Worm (Caenorhabditis elegans) whole organism, L2 larva: ENCODE data around the gene ZK228.13.
A peak's percentile ranks its signal among the peaks of the same experiment; 100 is the strongest.

Experiments
- C34F6.9 ChIP-seq: fragments of 150-350 bp; optimal IDR thresholded peaks from 2 replicates; lab custom pipeline; 2014; ENCODE audit warnings: missing biosample characterization, missing genetic modification characterization
- F13H6.1 ChIP-seq: sonication (generic microtip); optimal IDR thresholded peaks from 2 replicates; lab custom pipeline; 2016; ENCODE audit warnings: missing genetic modification characterization, missing compliant biosample characterization
- R02D3.7 ChIP-seq: fragments of 150-350 bp; optimal IDR thresholded peaks from 2 replicates; lab custom pipeline; 2014; ENCODE audit warnings: missing biosample characterization, missing genetic modification characterization
- Y55F3AM.14 ChIP-seq: fragments of 200-800 bp; sonication (Bioruptor generic); optimal IDR thresholded peaks from 2 replicates; lab custom pipeline; 2018; ENCODE audit warnings: mild to moderate bottlenecking, missing genetic modification characterization, missing compliant biosample characterization
- ZK546.5 ChIP-seq: sonication (generic microtip); optimal IDR thresholded peaks from 2 replicates; lab custom pipeline; 2017; ENCODE audit warnings: missing biosample characterization, missing genetic modification characterization
- alr-1 ChIP-seq: fragments of 150-350 bp; optimal IDR thresholded peaks from 2 replicates; lab custom pipeline; 2014; ENCODE audit warnings: missing biosample characterization, missing genetic modification characterization
- aly-2 ChIP-seq: fragments of 150-350 bp; optimal IDR thresholded peaks from 2 replicates; lab custom pipeline; 2014; ENCODE audit warnings: missing biosample characterization, missing genetic modification characterization
- ama-1 ChIP-seq: fragments of 150-350 bp; optimal IDR thresholded peaks from 2 replicates; lab custom pipeline; 2018; ENCODE audit warnings: inconsistent platforms
- blmp-1 ChIP-seq: sonication (generic microtip); optimal IDR thresholded peaks from 2 replicates; lab custom pipeline; 2017; ENCODE audit warnings: missing genetic modification characterization, mild to moderate bottlenecking, missing compliant biosample characterization, antibody characterized with exemption, moderate library complexity; ENCODE audit not compliant: insufficient read depth
- ceh-16 ChIP-seq: fragments of 150-350 bp; optimal IDR thresholded peaks from 2 replicates; lab custom pipeline; 2014; ENCODE audit warnings: missing biosample characterization, missing genetic modification characterization
- ceh-82 ChIP-seq: fragments of 150-350 bp; optimal IDR thresholded peaks from 2 replicates; lab custom pipeline; 2014; ENCODE audit warnings: missing biosample characterization, missing genetic modification characterization
- crh-2 ChIP-seq: sonication (generic microtip); optimal IDR thresholded peaks from 2 replicates; lab custom pipeline; 2017; ENCODE audit warnings: missing biosample characterization, missing genetic modification characterization
- dmd-4 ChIP-seq: sonication (generic microtip); optimal IDR thresholded peaks from 2 replicates; lab custom pipeline; 2017; ENCODE audit warnings: missing biosample characterization, missing genetic modification characterization
- elt-1 ChIP-seq: fragments of 150-350 bp; optimal IDR thresholded peaks from 2 replicates; lab custom pipeline; 2014; ENCODE audit warnings: missing biosample characterization, missing genetic modification characterization
- elt-3 ChIP-seq: sonication (generic microtip); optimal IDR thresholded peaks from 2 replicates; lab custom pipeline; 2017; ENCODE audit warnings: missing biosample characterization, missing genetic modification characterization
- fos-1 ChIP-seq: fragments of 150-350 bp; optimal IDR thresholded peaks from 2 replicates; lab custom pipeline; 2014; ENCODE audit warnings: missing biosample characterization, missing genetic modification characterization
- gmeb-1 ChIP-seq: fragments of 150-350 bp; optimal IDR thresholded peaks from 2 replicates; lab custom pipeline; 2014; ENCODE audit warnings: missing biosample characterization, missing genetic modification characterization
- lin-13 ChIP-seq: fragments of 150-350 bp; optimal IDR thresholded peaks from 2 replicates; lab custom pipeline; 2014; ENCODE audit warnings: missing biosample characterization, missing genetic modification reagents, missing genetic modification characterization
- lin-39 ChIP-seq: fragments of 150-350 bp; optimal IDR thresholded peaks from 2 replicates; lab custom pipeline; 2014; ENCODE audit warnings: missing biosample characterization, missing genetic modification reagents, missing genetic modification characterization
- lsy-2 ChIP-seq, 2 experiments: fragments of 150-350 bp in 1 of 2; sonication (generic microtip) in 1 of 2; optimal IDR thresholded peaks; 2 replicates each; lab custom pipeline; 2014 to 2017; ENCODE audit warnings: missing biosample characterization in 2 of 2, missing genetic modification characterization in 2 of 2
- mab-5 ChIP-seq: fragments of 150-350 bp; optimal IDR thresholded peaks from 2 replicates; lab custom pipeline; 2014; ENCODE audit warnings: missing biosample characterization, missing genetic modification characterization
- mbf-1 ChIP-seq: sonication (generic microtip); optimal IDR thresholded peaks from 2 replicates; lab custom pipeline; 2017; ENCODE audit warnings: missing biosample characterization, missing genetic modification characterization
- nhr-10 ChIP-seq: sonication (generic microtip); optimal IDR thresholded peaks from 2 replicates; lab custom pipeline; 2017; ENCODE audit warnings: missing biosample characterization, missing genetic modification characterization
- nhr-12 ChIP-seq: fragments of 150-350 bp; optimal IDR thresholded peaks from 2 replicates; lab custom pipeline; 2014; ENCODE audit warnings: missing biosample characterization, missing genetic modification characterization
- nhr-129 ChIP-seq: fragments of 150-350 bp; optimal IDR thresholded peaks from 2 replicates; lab custom pipeline; 2014; ENCODE audit warnings: missing biosample characterization, missing genetic modification characterization
- nhr-23 ChIP-seq: fragments of 150-350 bp; optimal IDR thresholded peaks from 2 replicates; lab custom pipeline; 2014; ENCODE audit warnings: missing biosample characterization, missing genetic modification reagents, missing genetic modification characterization
- nhr-25 ChIP-seq: fragments of 150-350 bp; sonication (generic microtip); optimal IDR thresholded peaks from 3 replicates; lab custom pipeline; 2014; ENCODE audit warnings: missing biosample characterization, missing genetic modification characterization
- nhr-77 ChIP-seq: fragments of 150-350 bp; optimal IDR thresholded peaks from 2 replicates; lab custom pipeline; 2014; ENCODE audit warnings: missing biosample characterization, missing genetic modification characterization
- peb-1 ChIP-seq: fragments of 150-350 bp; optimal IDR thresholded peaks from 2 replicates; lab custom pipeline; 2014; ENCODE audit warnings: missing biosample characterization, missing genetic modification characterization
- sem-4 ChIP-seq: fragments of 150-350 bp; optimal IDR thresholded peaks from 2 replicates; lab custom pipeline; 2014; ENCODE audit warnings: missing biosample characterization, missing genetic modification reagents, missing genetic modification characterization
- skn-1 ChIP-seq: sonication (generic microtip); optimal IDR thresholded peaks from 2 replicates; lab custom pipeline; 2017; ENCODE audit warnings: missing biosample characterization, missing genetic modification characterization
- sma-3 ChIP-seq: sonication (generic microtip); optimal IDR thresholded peaks from 2 replicates; lab custom pipeline; 2016; ENCODE audit warnings: missing genetic modification reagents, missing genetic modification characterization, missing compliant biosample characterization
- snpc-4 ChIP-seq: fragments of 150-350 bp; optimal IDR thresholded peaks from 2 replicates; lab custom pipeline; 2014; ENCODE audit warnings: missing biosample characterization, missing genetic modification characterization
- unc-62 ChIP-seq: fragments of 150-350 bp; optimal IDR thresholded peaks from 2 replicates; lab custom pipeline; 2014; ENCODE audit warnings: missing biosample characterization, missing genetic modification reagents, missing genetic modification characterization
- ztf-11 ChIP-seq: sonication (generic microtip); optimal IDR thresholded peaks from 2 replicates; lab custom pipeline; 2017; ENCODE audit warnings: missing biosample characterization, missing genetic modification characterization
- ztf-4 ChIP-seq: fragments of 150-350 bp; optimal IDR thresholded peaks from 2 replicates; lab custom pipeline; 2014; ENCODE audit warnings: missing biosample characterization, missing genetic modification characterization

Gene ZK228.13

DNA sequence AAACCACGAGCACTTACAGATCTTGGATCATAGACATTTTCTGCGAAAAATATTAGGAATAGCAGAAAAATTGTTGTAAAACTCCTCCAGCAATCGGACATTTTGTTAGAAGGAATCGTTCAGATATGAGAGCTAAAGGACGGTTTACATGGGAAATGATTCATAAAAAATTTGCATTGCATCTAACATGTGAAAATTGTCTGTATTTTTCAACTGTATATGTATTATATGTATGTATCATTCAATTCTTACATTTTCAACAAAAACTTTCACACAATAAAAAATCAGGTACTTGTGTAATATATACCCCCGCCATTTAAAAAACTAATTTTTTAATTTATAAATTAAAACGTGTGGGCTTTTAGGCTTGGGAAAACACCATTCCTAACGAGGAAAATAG lies at the start of gene ZK228.13:
ZK228.13 (minus strand) TSS at position 101 of the 400 bp plus-strand sequence.
- TF ChIP-seq alr-1 (tag; lab: Kevin White, UChicago), result no peak
- TF ChIP-seq ztf-11, result no peak
- TF ChIP-seq ama-1 (lab: Kevin White, UChicago), result no peak
- TF ChIP-seq ZK546.5 (tag; lab: Kevin White, UChicago), result no peak
- no peak for TF ChIP-seq fos-1 (tag; lab: Kevin White, UChicago)

- peak; percentile 52 for TF ChIP-seq fos-1 (tag; lab: Kevin White, UChicago)
- TF ChIP-seq nhr-129 (tag; lab: Kevin White, UChicago), result no peak
- no peak for TF ChIP-seq ztf-4 (tag; lab: Kevin White, UChicago)
- TF ChIP-seq dmd-4, result no peak
- no peak for TF ChIP-seq mbf-1 (tag; lab: Kevin White, UChicago)
Observed at ce11 chrV:18516496-18516895, 48.5 kb upstream of the ZK228.13 start, which contains the start of gene hmit-1.1. Gene hmit-1.1 (plus strand): TSS chrV:18516789.

ce11 chrV:18511847-18512246 lies 43.9 kb upstream of the ZK228.13 start:
- TF ChIP-seq F13H6.1 (tag; lab: Kevin White, UChicago), result no peak
- TF ChIP-seq elt-3 (tag; lab: Kevin White, UChicago), result no peak
- TF ChIP-seq C34F6.9 (tag; lab: Kevin White, UChicago), result no peak
- no peak for TF ChIP-seq skn-1 (tag; lab: Kevin White, UChicago)
- TF ChIP-seq ceh-16 (tag; lab: Kevin White, UChicago), result no peak
- TF ChIP-seq nhr-12 (tag; lab: Kevin White, UChicago), result no peak
- no peak for TF ChIP-seq mab-5 (tag; lab: Kevin White, UChicago)
- no peak for TF ChIP-seq nhr-10 (tag; lab: Kevin White, UChicago)
- TF ChIP-seq Y55F3AM.14 (GFP tag; lab: Kevin White, UChicago), result no peak
- TF ChIP-seq unc-62 (GFP tag; lab: Kevin White, UChicago), result no peak
- no peak for TF ChIP-seq lin-13 (GFP tag; lab: Kevin White, UChicago)
- TF ChIP-seq alr-1 (tag; lab: Kevin White, UChicago), result no peak
- no peak for TF ChIP-seq ceh-82
- no peak for TF ChIP-seq aly-2 (tag; lab: Kevin White, UChicago)

DNA sequence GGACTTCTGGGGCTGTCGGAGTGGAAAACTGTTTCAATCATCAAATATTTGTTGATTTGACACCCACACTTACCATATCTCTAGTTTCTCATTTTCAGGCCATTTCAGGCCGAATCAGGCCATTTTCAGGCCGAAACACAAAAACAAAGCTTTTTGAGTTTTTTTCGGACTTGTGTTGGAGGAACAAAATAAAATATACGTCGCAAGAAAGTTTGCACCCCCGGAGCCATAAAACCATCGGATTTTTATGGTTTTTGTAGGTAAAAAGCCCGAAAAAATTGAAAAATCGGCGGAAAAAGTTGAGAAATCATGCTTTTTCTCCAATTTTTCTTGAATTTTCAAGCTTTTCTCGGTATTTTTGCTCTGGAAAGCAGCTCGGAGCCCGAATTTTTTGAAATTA lies 40.6 kb upstream of the ZK228.13 start, which contains the start of gene Y51A2D.1:
Y51A2D.1 (plus strand) TSS at position 301 of the 400 bp plus-strand sequence.
- TF ChIP-seq snpc-4 (tag; lab: Kevin White, UChicago) (no peak), peb-1 (tag; lab: Kevin White, UChicago) (no peak), ceh-16 (tag; lab: Kevin White, UChicago) (no peak), ceh-82 (no peak), nhr-77 (no peak), blmp-1 (tag; lab: Kevin White, UChicago) (no peak), lsy-2 (tag; optimal IDR thresholded peaks at IDR 0.05; lab: Kevin White, UChicago) (no peak), elt-1 (tag; lab: Kevin White, UChicago) (no peak), aly-2 (tag; lab: Kevin White, UChicago) (no peak), C34F6.9 (tag; lab: Kevin White, UChicago) (no peak), nhr-25 (no peak), unc-62 (GFP tag; lab: Kevin White, UChicago) (no peak), gmeb-1 (tag; lab: Kevin White, UChicago) (no peak), mbf-1 (tag; lab: Kevin White, UChicago) (no peak), sem-4 (tag; lab: Kevin White, UChicago) (no peak), R02D3.7 (no peak), nhr-23 (tag; lab: Kevin White, UChicago) (no peak), lin-39 (no peak)

DNA sequence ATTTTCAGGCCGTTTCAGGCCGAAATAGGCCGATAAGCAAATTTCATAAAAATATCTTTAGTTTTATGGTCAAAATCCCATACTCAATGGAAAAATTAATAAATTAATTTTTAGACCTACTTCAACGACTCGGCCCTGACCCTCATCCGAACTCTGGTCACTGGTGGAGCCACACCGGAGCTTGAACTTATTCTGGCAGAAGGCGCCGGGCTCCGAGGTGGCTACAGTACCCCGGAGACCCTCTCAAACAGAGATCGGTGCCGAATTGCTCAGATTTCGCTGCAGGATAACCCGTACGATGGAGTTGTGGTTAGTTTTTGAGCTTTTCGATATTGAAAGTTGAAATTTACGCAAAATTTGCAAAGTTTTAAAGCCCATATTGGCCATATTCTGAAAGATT lies 38.8 kb upstream of the ZK228.13 start:
- TF ChIP-seq nhr-23 (tag; lab: Kevin White, UChicago) (no peak), crh-2 (tag; lab: Kevin White, UChicago) (no peak), ztf-11 (no peak), mbf-1 (tag; lab: Kevin White, UChicago) (no peak), mab-5 (tag; lab: Kevin White, UChicago) (no peak), sem-4 (tag; lab: Kevin White, UChicago) (no peak), nhr-10 (tag; lab: Kevin White, UChicago) (no peak), sma-3 (GFP tag; lab: Kevin White, UChicago) (no peak), nhr-77 (no peak), lsy-2 (tag; optimal IDR thresholded peaks at IDR 0.05; lab: Kevin White, UChicago) (no peak), aly-2 (tag; lab: Kevin White, UChicago) (no peak), snpc-4 (tag; lab: Kevin White, UChicago) (no peak), F13H6.1 (tag; lab: Kevin White, UChicago) (no peak)
